Worm (Caenorhabditis elegans) whole organism, mixed stage, embryonic: ENCODE results near the gene srh-300.

ENCODE experiments used
- M03D4.4 ChIP-seq: sonication (generic microtip); optimal IDR thresholded peaks from 2 replicates; lab custom pipeline; 2017; ENCODE audit warnings: mild to moderate bottlenecking, missing genetic modification characterization, missing compliant biosample characterization
- bed-3 ChIP-seq: fragments of 200-800 bp; sonication (Bioruptor generic); optimal IDR thresholded peaks from 3 replicates; lab custom pipeline; 2018; ENCODE audit warnings: mild to moderate bottlenecking, missing genetic modification characterization, moderate library complexity, missing compliant biosample characterization
- blmp-1 ChIP-seq: fragments of 150-350 bp; optimal IDR thresholded peaks from 2 replicates; lab custom pipeline; 2014; ENCODE audit warnings: missing biosample characterization, missing genetic modification characterization
- ceh-39 ChIP-seq: fragments of 150-350 bp; optimal IDR thresholded peaks from 2 replicates; lab custom pipeline; 2014; ENCODE audit warnings: missing biosample characterization, missing genetic modification characterization
- ceh-43 ChIP-seq: fragments of 200-800 bp; sonication (Bioruptor generic); optimal IDR thresholded peaks from 2 replicates; lab custom pipeline; 2018; ENCODE audit warnings: mild to moderate bottlenecking, missing genetic modification characterization, moderate library complexity, missing compliant biosample characterization
- ceh-83 ChIP-seq: fragments of 200-800 bp; sonication (Bioruptor generic); optimal IDR thresholded peaks from 2 replicates; lab custom pipeline; 2018; ENCODE audit warnings: mild to moderate bottlenecking, missing genetic modification characterization, missing compliant biosample characterization
- ces-1 ChIP-seq: fragments of 150-350 bp; optimal IDR thresholded peaks from 2 replicates; lab custom pipeline; 2014; ENCODE audit warnings: missing biosample characterization, missing genetic modification reagents, missing genetic modification characterization
- cnd-1 ChIP-seq: fragments of 200-800 bp; sonication (Bioruptor generic); optimal IDR thresholded peaks from 2 replicates; lab custom pipeline; 2018; ENCODE audit warnings: mild to moderate bottlenecking, missing genetic modification characterization, missing compliant biosample characterization
- drap-1 ChIP-seq: fragments of 200-800 bp; sonication (Bioruptor generic); optimal IDR thresholded peaks from 3 replicates; lab custom pipeline; 2018; ENCODE audit warnings: mild to moderate bottlenecking, missing genetic modification characterization, missing compliant biosample characterization
- elt-1 ChIP-seq: sonication (generic microtip); optimal IDR thresholded peaks from 2 replicates; lab custom pipeline; 2017; ENCODE audit warnings: missing genetic modification characterization, mild to moderate bottlenecking, missing compliant biosample characterization, antibody characterized with exemption, moderate library complexity, borderline replicate concordance; ENCODE audit not compliant: insufficient read depth
- elt-3 ChIP-seq: fragments of 150-350 bp; optimal IDR thresholded peaks from 2 replicates; lab custom pipeline; 2014; ENCODE audit warnings: missing biosample characterization, missing genetic modification characterization
- flh-1 ChIP-seq: fragments of 200-800 bp; sonication (Bioruptor generic); optimal IDR thresholded peaks from 2 replicates; lab custom pipeline; 2018; ENCODE audit warnings: mild to moderate bottlenecking, missing genetic modification characterization, moderate library complexity, missing compliant biosample characterization
- ham-2 ChIP-seq: fragments of 200-800 bp; sonication (Bioruptor generic); optimal IDR thresholded peaks from 2 replicates; lab custom pipeline; 2018; ENCODE audit warnings: mild to moderate bottlenecking, missing genetic modification characterization, missing compliant biosample characterization
- hlh-1 ChIP-seq: fragments of 150-350 bp; optimal IDR thresholded peaks from 2 replicates; lab custom pipeline; 2014; ENCODE audit warnings: missing biosample characterization, missing genetic modification reagents, missing genetic modification characterization
- lin-13 ChIP-seq: fragments of 150-350 bp; optimal IDR thresholded peaks from 2 replicates; lab custom pipeline; 2014; ENCODE audit warnings: missing biosample characterization, missing genetic modification characterization
- lin-32 ChIP-seq: fragments of 200-800 bp; sonication (Bioruptor generic); optimal IDR thresholded peaks from 2 replicates; lab custom pipeline; 2018; ENCODE audit warnings: mild to moderate bottlenecking, missing genetic modification characterization, missing compliant biosample characterization
- lsy-2 ChIP-seq: fragments of 150-350 bp; optimal IDR thresholded peaks from 2 replicates; lab custom pipeline; 2014; ENCODE audit warnings: missing biosample characterization, missing genetic modification characterization
- mab-5 ChIP-seq: fragments of 150-350 bp; optimal IDR thresholded peaks from 2 replicates; lab custom pipeline; 2014; ENCODE audit warnings: missing biosample characterization, missing genetic modification characterization
- mep-1 ChIP-seq: fragments of 150-350 bp; optimal IDR thresholded peaks from 2 replicates; lab custom pipeline; 2017; ENCODE audit warnings: missing biosample characterization, missing genetic modification reagents, missing genetic modification characterization, inconsistent platforms
- mls-2 ChIP-seq: sonication (generic microtip); optimal IDR thresholded peaks from 2 replicates; lab custom pipeline; 2016; ENCODE audit warnings: mild to moderate bottlenecking, missing genetic modification characterization, moderate library complexity, missing compliant biosample characterization
- nhr-12 ChIP-seq: fragments of 150-350 bp; optimal IDR thresholded peaks from 2 replicates; lab custom pipeline; 2014; ENCODE audit warnings: missing biosample characterization, missing genetic modification characterization
- nhr-2 ChIP-seq: fragments of 150-350 bp; optimal IDR thresholded peaks from 2 replicates; lab custom pipeline; 2014; ENCODE audit warnings: missing biosample characterization, missing genetic modification characterization
- nhr-237 ChIP-seq: fragments of 150-350 bp; optimal IDR thresholded peaks from 2 replicates; lab custom pipeline; 2014; ENCODE audit warnings: missing biosample characterization, missing genetic modification characterization
- nhr-28 ChIP-seq: fragments of 150-350 bp; optimal IDR thresholded peaks from 2 replicates; lab custom pipeline; 2014; ENCODE audit warnings: missing biosample characterization, missing genetic modification characterization
- nhr-76 ChIP-seq: sonication (generic microtip); optimal IDR thresholded peaks from 2 replicates; lab custom pipeline; 2017; ENCODE audit warnings: missing biosample characterization, missing genetic modification characterization
- pha-4 ChIP-seq: fragments of 150-350 bp; optimal IDR thresholded peaks from 2 replicates; lab custom pipeline; 2018; ENCODE audit warnings: missing biosample characterization, missing genetic modification reagents, missing genetic modification characterization
- snpc-4 ChIP-seq: fragments of 150-350 bp; optimal IDR thresholded peaks from 2 replicates; lab custom pipeline; 2014; ENCODE audit warnings: missing biosample characterization, missing genetic modification characterization
- tbx-8 ChIP-seq: fragments of 200-800 bp; sonication (Bioruptor generic); optimal IDR thresholded peaks from 2 replicates; lab custom pipeline; 2018; ENCODE audit warnings: mild to moderate bottlenecking, missing genetic modification characterization, moderate library complexity, missing compliant biosample characterization
- unc-120 ChIP-seq: sonication (generic microtip); optimal IDR thresholded peaks from 2 replicates; lab custom pipeline; 2017; ENCODE audit warnings: missing genetic modification characterization, missing compliant biosample characterization; ENCODE audit not compliant: poor library complexity, severe bottlenecking
- unc-39 ChIP-seq: fragments of 150-350 bp; optimal IDR thresholded peaks from 2 replicates; lab custom pipeline; 2014; ENCODE audit warnings: missing biosample characterization, missing genetic modification characterization
- unc-62 ChIP-seq: fragments of 150-350 bp; optimal IDR thresholded peaks from 2 replicates; lab custom pipeline; 2014; ENCODE audit warnings: missing biosample characterization, missing genetic modification reagents, missing genetic modification characterization
- zip-8 ChIP-seq: fragments of 150-350 bp; optimal IDR thresholded peaks from 2 replicates; lab custom pipeline; 2014; ENCODE audit warnings: missing biosample characterization, missing genetic modification characterization
- ztf-11 ChIP-seq: fragments of 150-350 bp; optimal IDR thresholded peaks from 2 replicates; lab custom pipeline; 2014; ENCODE audit warnings: missing biosample characterization, missing genetic modification characterization

srh-300 gene

ce11 chrV:17821805-17822204 is at the start of gene srh-300:
Gene srh-300, plus strand, starts transcription at chrV:17822105.
- TF ChIP-seq bed-3 (GFP tag; lab: Kevin White, UChicago): no peak
- TF ChIP-seq elt-3 (tag; lab: Kevin White, UChicago): no peak

ce11 chrV:17773108-17773507 is 48.8 kb upstream of the srh-300 start, which contains the start of gene sre-21:
Gene sre-21, minus strand, starts transcription at chrV:17773208.
- TF ChIP-seq drap-1 (no peak), hlh-1 (tag; lab: Kevin White, UChicago) (no peak), unc-39 (tag; lab: Kevin White, UChicago) (no peak), zip-8 (tag; lab: Kevin White, UChicago) (no peak), lin-32 (GFP tag; lab: Kevin White, UChicago) (no peak), mls-2 (no peak), ceh-39 (tag; lab: Kevin White, UChicago) (no peak), pha-4 (tag; lab: Kevin White, UChicago) (no peak)

- no peak for TF ChIP-seq ceh-83 (GFP tag; lab: Kevin White, UChicago)
- no peak for TF ChIP-seq mab-5 (tag; lab: Kevin White, UChicago)
- no peak for TF ChIP-seq ceh-39 (tag; lab: Kevin White, UChicago)
- no peak for TF ChIP-seq cnd-1 (tag; lab: Kevin White, UChicago)
- no peak for TF ChIP-seq zip-8 (tag; lab: Kevin White, UChicago)
- TF ChIP-seq flh-1: no peak
- no peak for TF ChIP-seq lin-13
- no peak for TF ChIP-seq nhr-76
These were observed 44.8 kb upstream of the srh-300 start, which contains the start of gene ddo-1 for ce11 chrV:17777127-17777526. Gene ddo-1, minus strand, starts transcription at chrV:17777227.

ce11 chrV:17777624-17778023 is 44.3 kb upstream of the srh-300 start, which contains the start of gene C47A10.12:
Gene C47A10.12, plus strand, starts transcription at chrV:17777924.
- TF ChIP-seq nhr-237 (tag; lab: Kevin White, UChicago) (no peak), unc-39 (tag; lab: Kevin White, UChicago) (no peak), blmp-1 (tag; lab: Kevin White, UChicago) (no peak), ztf-11 (tag; lab: Kevin White, UChicago) (no peak), ces-1 (GFP tag; lab: Kevin White, UChicago) (no peak), flh-1 (no peak), ham-2 (GFP tag; lab: Kevin White, UChicago) (no peak), elt-1 (tag; lab: Kevin White, UChicago) (no peak), nhr-2 (no peak), M03D4.4 (tag; lab: Kevin White, UChicago) (no peak), tbx-8 (no peak), ceh-39 (tag; lab: Kevin White, UChicago) (no peak), cnd-1 (tag; lab: Kevin White, UChicago) (no peak), zip-8 (tag; lab: Kevin White, UChicago) (no peak), hlh-1 (tag; lab: Kevin White, UChicago) (no peak)

ce11 chrV:17780285-17780684 is 41.6 kb upstream of the srh-300 start:
- TF ChIP-seq mls-2 (no peak), ztf-11 (tag; lab: Kevin White, UChicago) (no peak), ceh-39 (tag; lab: Kevin White, UChicago) (no peak), hlh-1 (tag; lab: Kevin White, UChicago) (no peak), blmp-1 (tag; lab: Kevin White, UChicago) (no peak), cnd-1 (tag; lab: Kevin White, UChicago) (no peak), ham-2 (GFP tag; lab: Kevin White, UChicago) (no peak), nhr-237 (tag; lab: Kevin White, UChicago) (no peak), bed-3 (GFP tag; lab: Kevin White, UChicago) (no peak), unc-39 (tag; lab: Kevin White, UChicago) (no peak)

- no peak for TF ChIP-seq elt-3 (tag; lab: Kevin White, UChicago)
- no peak for TF ChIP-seq lin-32 (GFP tag; lab: Kevin White, UChicago)
- TF ChIP-seq mls-2: no peak
- TF ChIP-seq ztf-11 (tag; lab: Kevin White, UChicago): no peak
- no peak for TF ChIP-seq zip-8 (tag; lab: Kevin White, UChicago)
- no peak for TF ChIP-seq ceh-43
- no peak for TF ChIP-seq lsy-2 (tag; lab: Kevin White, UChicago)
- no peak for TF ChIP-seq nhr-28
- TF ChIP-seq unc-120 (tag; lab: Kevin White, UChicago): no peak
- no peak for TF ChIP-seq unc-62 (GFP tag; lab: Kevin White, UChicago)
- TF ChIP-seq hlh-1 (tag; lab: Kevin White, UChicago): no peak
- no peak for TF ChIP-seq snpc-4 (tag; lab: Kevin White, UChicago)
- no peak for TF ChIP-seq mep-1
- TF ChIP-seq mab-5 (tag; lab: Kevin White, UChicago): no peak
- no peak for TF ChIP-seq elt-1 (tag; lab: Kevin White, UChicago)
- TF ChIP-seq drap-1: no peak
- no peak for TF ChIP-seq nhr-12 (tag; lab: Kevin White, UChicago)
- no peak for TF ChIP-seq nhr-76
- TF ChIP-seq ceh-39 (tag; lab: Kevin White, UChicago): no peak
These were observed 38.4 kb upstream of the srh-300 start, which contains the start of gene srab-12 for ce11 chrV:17783542-17783941. Gene srab-12, minus strand, starts transcription at chrV:17783642.
